Worm (Caenorhabditis elegans) whole organism, L2 larva: ENCODE data around the gene pigm-1.

Experiments used
- ZK546.5 ChIP-seq: sonication (generic microtip); optimal IDR thresholded peaks from 2 replicates; lab custom pipeline; 2017; ENCODE audit warnings: missing biosample characterization, missing genetic modification characterization
- lin-13 ChIP-seq: fragments of 150-350 bp; optimal IDR thresholded peaks from 2 replicates; lab custom pipeline; 2014; ENCODE audit warnings: missing biosample characterization, missing genetic modification reagents, missing genetic modification characterization
- lin-39 ChIP-seq: fragments of 150-350 bp; optimal IDR thresholded peaks from 2 replicates; lab custom pipeline; 2014; ENCODE audit warnings: missing biosample characterization, missing genetic modification reagents, missing genetic modification characterization
- mab-5 ChIP-seq: fragments of 150-350 bp; optimal IDR thresholded peaks from 2 replicates; lab custom pipeline; 2014; ENCODE audit warnings: missing biosample characterization, missing genetic modification characterization
- nhr-12 ChIP-seq: fragments of 150-350 bp; optimal IDR thresholded peaks from 2 replicates; lab custom pipeline; 2014; ENCODE audit warnings: missing biosample characterization, missing genetic modification characterization
- unc-62 ChIP-seq: fragments of 150-350 bp; optimal IDR thresholded peaks from 2 replicates; lab custom pipeline; 2014; ENCODE audit warnings: missing biosample characterization, missing genetic modification reagents, missing genetic modification characterization

- TF ChIP-seq mab-5 (tag; lab: Kevin White, UChicago) (no peak), lin-39 (no peak), unc-62 (no peak), lin-13 (GFP tag; lab: Kevin White, UChicago) (no peak), ZK546.5 (no peak), nhr-12 (tag; lab: Kevin White, UChicago) (no peak)
These were observed 40.3 kb upstream of the pigm-1 start for ce11 chrII:11307953-11308352.
